Worm (Caenorhabditis elegans): ENCODE results near the gene C16A3.6.

The C16A3.6 gene

DNA sequence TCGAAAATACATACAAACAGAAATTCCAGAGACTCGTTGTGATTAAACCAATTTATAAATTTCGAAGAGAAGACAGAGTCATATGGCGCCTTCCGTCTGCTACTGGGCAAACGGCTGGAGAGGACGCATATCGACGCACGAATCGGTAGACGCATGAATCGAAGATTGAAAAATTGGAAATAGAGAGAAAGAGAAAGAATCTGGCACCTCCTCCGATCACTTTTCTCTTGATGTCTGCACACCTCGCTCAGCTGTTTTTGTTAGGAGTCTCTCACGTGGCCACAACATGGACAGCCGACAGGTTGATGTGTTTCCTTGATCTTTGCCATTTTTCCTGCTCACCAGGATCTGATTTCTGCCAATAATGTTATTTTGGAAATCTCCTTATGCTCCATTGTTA is 18.9 kb upstream of the C16A3.6 start:
- TF ChIP-seq flt-1 (GFP tag; IDR thresholded peaks at IDR 0.05) = no peak
- TF ChIP-seq F13C5.2 (tag; optimal IDR thresholded peaks at IDR 0.05) = no peak
- no peak for TF ChIP-seq hmg-4 (GFP tag; optimal IDR thresholded peaks at IDR 0.05)
- no peak for TF ChIP-seq ama-1 (optimal IDR thresholded peaks at IDR 0.05)
- no peak for TF ChIP-seq ets-7 (tag; optimal IDR thresholded peaks at IDR 0.05)
- TF ChIP-seq sea-1 (GFP tag; conservative IDR thresholded peaks at IDR 0.05) = no peak
- TF ChIP-seq tbx-37 (GFP tag; conservative IDR thresholded peaks at IDR 0.05) = no peak
- no peak for TF ChIP-seq B0310.2 (tag; optimal IDR thresholded peaks at IDR 0.05)
- TF ChIP-seq scrt-1 (GFP tag; IDR thresholded peaks at IDR 0.05) = no peak

- TF ChIP-seq tbx-37 (GFP tag; conservative IDR thresholded peaks at IDR 0.05) = no peak
- TF ChIP-seq B0310.2 (tag; optimal IDR thresholded peaks at IDR 0.05) = no peak
- no peak for TF ChIP-seq flt-1 (GFP tag; IDR thresholded peaks at IDR 0.05)
- TF ChIP-seq hmg-4 (GFP tag; optimal IDR thresholded peaks at IDR 0.05) = no peak
- no peak for TF ChIP-seq hnd-1 (tag; optimal IDR thresholded peaks at IDR 0.05)
- TF ChIP-seq ceh-13 (GFP tag; optimal IDR thresholded peaks at IDR 0.05) = no peak
- TF ChIP-seq ceh-36 (tag; optimal IDR thresholded peaks at IDR 0.05) = no peak
- TF ChIP-seq ets-7 (tag; optimal IDR thresholded peaks at IDR 0.05) = no peak
Measured at ce11 chrIII:6360825-6361224, 18.2 kb upstream of the C16A3.6 start.

ce11 chrIII:6361560-6361959 is 17.5 kb upstream of the C16A3.6 start:
- TF ChIP-seq tra-4 (tag; optimal IDR thresholded peaks at IDR 0.05) (no peak), scrt-1 (GFP tag; IDR thresholded peaks at IDR 0.05) (no peak), flt-1 (GFP tag; IDR thresholded peaks at IDR 0.05) (no peak), ets-7 (tag; optimal IDR thresholded peaks at IDR 0.05) (no peak), hnd-1 (tag; optimal IDR thresholded peaks at IDR 0.05) (no peak), B0310.2 (tag; optimal IDR thresholded peaks at IDR 0.05) (no peak), F13C5.2 (tag; optimal IDR thresholded peaks at IDR 0.05) (no peak), ceh-13 (GFP tag; optimal IDR thresholded peaks at IDR 0.05) (no peak), hmbx-1 (tag; optimal IDR thresholded peaks at IDR 0.05) (no peak), tbx-11 (GFP tag; IDR thresholded peaks at IDR 0.05) (no peak), ama-1 (optimal IDR thresholded peaks at IDR 0.05) (no peak), sea-1 (GFP tag; conservative IDR thresholded peaks at IDR 0.05) (no peak), tbx-37 (GFP tag; conservative IDR thresholded peaks at IDR 0.05) (no peak), hmg-4 (GFP tag; optimal IDR thresholded peaks at IDR 0.05) (no peak), aly-1 (tag; optimal IDR thresholded peaks at IDR 0.05) (no peak), pes-1 (GFP tag; IDR thresholded peaks at IDR 0.05) (no peak), ceh-36 (tag; optimal IDR thresholded peaks at IDR 0.05) (no peak)

ce11 chrIII:6362323-6362922 is 16.6 kb upstream of the C16A3.6 start:
- TF ChIP-seq aly-1 (tag; optimal IDR thresholded peaks at IDR 0.05) (no peak), pes-1 (GFP tag; IDR thresholded peaks at IDR 0.05) (no peak), tbx-37 (GFP tag; conservative IDR thresholded peaks at IDR 0.05) (no peak), hnd-1 (tag; optimal IDR thresholded peaks at IDR 0.05) (no peak), sea-1 (GFP tag; conservative IDR thresholded peaks at IDR 0.05) (no peak), scrt-1 (GFP tag; IDR thresholded peaks at IDR 0.05) (no peak), tra-4 (tag; optimal IDR thresholded peaks at IDR 0.05) (no peak), ceh-13 (GFP tag; optimal IDR thresholded peaks at IDR 0.05) (no peak), flt-1 (GFP tag; IDR thresholded peaks at IDR 0.05) (no peak), ets-7 (tag; optimal IDR thresholded peaks at IDR 0.05) (no peak), F13C5.2 (tag; optimal IDR thresholded peaks at IDR 0.05) (no peak)

DNA sequence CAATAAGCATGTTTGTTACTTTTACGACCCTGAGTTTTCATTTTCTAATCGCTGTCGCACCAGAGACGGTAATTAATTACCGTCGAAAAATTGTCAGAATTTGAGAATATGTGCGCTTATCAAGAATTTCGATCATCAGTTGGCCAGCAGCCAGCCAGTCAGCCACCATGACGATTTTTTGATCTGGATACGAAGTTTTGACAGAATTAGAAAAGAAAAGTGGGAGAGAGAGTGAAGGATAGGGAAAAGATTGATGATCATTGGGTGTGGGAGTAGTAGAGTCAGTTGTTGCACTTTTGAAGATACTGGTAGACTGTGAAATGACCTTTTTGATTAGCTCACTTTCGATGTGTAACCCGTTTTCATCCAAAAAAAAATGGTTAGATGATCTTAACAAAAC is 14.6 kb upstream of the C16A3.6 start:
- no peak for TF ChIP-seq tbx-11 (GFP tag; IDR thresholded peaks at IDR 0.05)
- TF ChIP-seq ceh-36 (tag; optimal IDR thresholded peaks at IDR 0.05) = no peak
- no peak for TF ChIP-seq scrt-1 (GFP tag; IDR thresholded peaks at IDR 0.05)
- no peak for TF ChIP-seq ama-1 (optimal IDR thresholded peaks at IDR 0.05)
- TF ChIP-seq flt-1 (GFP tag; IDR thresholded peaks at IDR 0.05) = no peak
- TF ChIP-seq B0310.2 (tag; optimal IDR thresholded peaks at IDR 0.05) = no peak
- TF ChIP-seq F13C5.2 (tag; optimal IDR thresholded peaks at IDR 0.05) = no peak
- TF ChIP-seq aly-1 (tag; optimal IDR thresholded peaks at IDR 0.05) = no peak
- TF ChIP-seq hmbx-1 (tag; optimal IDR thresholded peaks at IDR 0.05) = no peak
- no peak for TF ChIP-seq hmg-4 (GFP tag; optimal IDR thresholded peaks at IDR 0.05)
- TF ChIP-seq hnd-1 (tag; optimal IDR thresholded peaks at IDR 0.05) = no peak
- TF ChIP-seq sea-1 (GFP tag; conservative IDR thresholded peaks at IDR 0.05) = no peak
- no peak for TF ChIP-seq tra-4 (tag; optimal IDR thresholded peaks at IDR 0.05)
- no peak for TF ChIP-seq ets-7 (tag; optimal IDR thresholded peaks at IDR 0.05)
- no peak for TF ChIP-seq pes-1 (GFP tag; IDR thresholded peaks at IDR 0.05)
- TF ChIP-seq ceh-13 (GFP tag; optimal IDR thresholded peaks at IDR 0.05) = no peak
- no peak for TF ChIP-seq tbx-37 (GFP tag; conservative IDR thresholded peaks at IDR 0.05)

DNA sequence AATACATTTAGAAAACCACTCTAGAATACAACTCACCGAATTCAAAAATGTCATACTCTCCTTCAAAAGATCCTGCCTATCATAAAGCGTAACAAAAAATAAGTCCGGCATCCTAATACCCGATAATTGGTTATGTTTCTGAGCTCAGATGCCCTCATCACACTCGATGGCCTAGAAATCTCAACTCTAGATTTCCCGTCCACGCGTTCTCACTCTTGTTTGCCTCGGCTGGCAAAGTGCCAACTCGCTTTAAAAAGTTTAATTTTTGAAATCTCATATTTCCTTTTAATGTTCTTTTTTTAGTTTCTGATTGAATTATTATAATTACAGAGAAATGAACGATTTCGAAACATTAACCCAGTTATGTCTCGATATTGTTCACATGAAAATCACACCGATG is 11.3 kb upstream of the C16A3.6 start, which contains the start of the genes C56G2.15 and thoc-2:
Gene C56G2.15, minus strand, starts transcription at position 188 of the 400 bp plus-strand sequence.
Gene thoc-2, plus strand, starts transcription at position 331 of the 400 bp plus-strand sequence.
- TF ChIP-seq aly-1 (tag; optimal IDR thresholded peaks at IDR 0.05) (no peak), ets-7 (tag; optimal IDR thresholded peaks at IDR 0.05) (no peak), ceh-36 (tag; optimal IDR thresholded peaks at IDR 0.05) (no peak), hnd-1 (tag; optimal IDR thresholded peaks at IDR 0.05) (no peak), F13C5.2 (tag; optimal IDR thresholded peaks at IDR 0.05) (no peak), scrt-1 (GFP tag; IDR thresholded peaks at IDR 0.05) (no peak), tbx-37 (GFP tag; conservative IDR thresholded peaks at IDR 0.05) (no peak), pes-1 (GFP tag; IDR thresholded peaks at IDR 0.05) (no peak), B0310.2 (tag; optimal IDR thresholded peaks at IDR 0.05) (no peak), flt-1 (GFP tag; IDR thresholded peaks at IDR 0.05) (no peak), hmbx-1 (tag; optimal IDR thresholded peaks at IDR 0.05) (no peak), tbx-11 (GFP tag; IDR thresholded peaks at IDR 0.05) (no peak), ceh-13 (GFP tag; optimal IDR thresholded peaks at IDR 0.05) (no peak), tra-4 (tag; optimal IDR thresholded peaks at IDR 0.05) (no peak), sea-1 (GFP tag; conservative IDR thresholded peaks at IDR 0.05) (no peak)

DNA sequence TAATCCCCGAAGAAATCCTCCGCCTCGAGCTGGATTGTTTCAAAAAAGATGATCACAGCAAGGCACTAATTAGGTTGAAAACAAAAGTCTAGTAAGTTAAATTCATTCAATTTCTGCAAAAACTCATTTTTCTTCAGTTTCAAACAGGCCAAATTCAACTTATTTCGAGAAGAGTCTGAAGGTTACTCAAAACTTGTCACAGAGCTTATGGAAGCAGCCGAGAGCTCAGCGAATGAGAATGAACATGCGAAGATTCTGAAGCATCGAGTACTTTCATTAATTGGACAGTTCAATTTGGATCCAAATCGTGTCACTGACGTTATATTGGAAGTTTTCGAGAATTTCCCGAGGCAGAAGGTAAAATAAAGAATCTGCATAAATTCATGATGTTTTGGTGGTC is 10.5 kb upstream of the C16A3.6 start:
- TF ChIP-seq aly-1 (tag; optimal IDR thresholded peaks at IDR 0.05) (no peak), scrt-1 (GFP tag; IDR thresholded peaks at IDR 0.05) (no peak), ets-7 (tag; optimal IDR thresholded peaks at IDR 0.05) (no peak), hmg-4 (GFP tag; optimal IDR thresholded peaks at IDR 0.05) (no peak), flt-1 (GFP tag; IDR thresholded peaks at IDR 0.05) (no peak), B0310.2 (tag; optimal IDR thresholded peaks at IDR 0.05) (no peak), F13C5.2 (tag; optimal IDR thresholded peaks at IDR 0.05) (no peak), tbx-37 (GFP tag; conservative IDR thresholded peaks at IDR 0.05) (no peak), tbx-11 (GFP tag; IDR thresholded peaks at IDR 0.05) (no peak), ceh-13 (GFP tag; optimal IDR thresholded peaks at IDR 0.05) (no peak), ama-1 (optimal IDR thresholded peaks at IDR 0.05) (no peak), pes-1 (GFP tag; IDR thresholded peaks at IDR 0.05) (no peak)

Data from whole organism, early embryonic.